Worm (Caenorhabditis elegans) whole organism, L4 larva: ENCODE measurements around the gene F07C3.16.

ENCODE experiments used
- D1046.2 ChIP-seq: fragments of 200-800 bp; sonication (Bioruptor generic); IDR thresholded peaks from 2 replicates; pipeline ENCODE4 v1.3.6; 2022; ENCODE audit warnings: missing genetic modification characterization, missing compliant biosample characterization
- F10B5.3 ChIP-seq: sonication (generic microtip); optimal IDR thresholded peaks from 2 replicates; lab custom pipeline; 2016; ENCODE audit warnings: mild to moderate bottlenecking, missing genetic modification characterization, missing compliant biosample characterization
- F26F4.8 ChIP-seq: fragments of 200-800 bp; sonication (Bioruptor generic); conservative IDR thresholded peaks from 2 replicates; pipeline ENCODE4 v1.3.6; 2022; ENCODE audit warnings: missing genetic modification characterization, missing compliant biosample characterization
- T20F7.1 ChIP-seq: fragments of 200-800 bp; sonication (Bioruptor generic); optimal IDR thresholded peaks from 2 replicates; lab custom pipeline; 2018; ENCODE audit warnings: mild to moderate bottlenecking, missing genetic modification characterization, missing compliant biosample characterization
- ZK337.2 ChIP-seq: fragments of 200-800 bp; sonication (Bioruptor generic); IDR thresholded peaks from 2 replicates; pipeline ENCODE4 v1.3.6; 2022; ENCODE audit warnings: missing genetic modification reagents, missing genetic modification characterization, missing compliant biosample characterization
- attf-4 ChIP-seq: sonication (generic microtip); optimal IDR thresholded peaks from 3 replicates; lab custom pipeline; 2017; ENCODE audit warnings: missing biosample characterization, missing genetic modification characterization
- ceh-32 ChIP-seq: sonication (generic microtip); optimal IDR thresholded peaks from 2 replicates; lab custom pipeline; 2016; ENCODE audit warnings: mild to moderate bottlenecking, missing genetic modification characterization, missing compliant biosample characterization; ENCODE audit not compliant: poor library complexity
- ceh-62 ChIP-seq: sonication (generic microtip); optimal IDR thresholded peaks from 2 replicates; lab custom pipeline; 2017; ENCODE audit warnings: missing biosample characterization, missing genetic modification characterization
- ces-1 ChIP-seq: fragments of 150-350 bp; sonication (generic microtip); optimal IDR thresholded peaks from 4 replicates; lab custom pipeline; 2014; ENCODE audit warnings: missing biosample characterization, missing genetic modification reagents, missing genetic modification characterization
- daf-12 ChIP-seq: fragments of 150-350 bp; optimal IDR thresholded peaks from 2 replicates; lab custom pipeline; 2014; ENCODE audit warnings: missing biosample characterization, missing genetic modification reagents, missing genetic modification characterization
- daf-16 ChIP-seq, 3 experiments: sonication (generic microtip); optimal IDR thresholded peaks; 2 replicates each; lab custom pipeline; 2016 to 2017; ENCODE audit warnings: missing genetic modification characterization in 3 of 3, missing genetic modification reagents in 3 of 3, mild to moderate bottlenecking in 2 of 3, missing compliant biosample characterization in 2 of 3, missing biosample characterization in 1 of 3, moderate library complexity in 1 of 3
- dmd-6 ChIP-seq: fragments of 200-800 bp; sonication (Bioruptor generic); IDR thresholded peaks from 2 replicates; pipeline ENCODE4 v1.3.6; 2022; ENCODE audit warnings: missing genetic modification reagents, missing genetic modification characterization, missing compliant biosample characterization
- dmd-8 ChIP-seq: fragments of 200-800 bp; sonication (Bioruptor generic); IDR thresholded peaks from 2 replicates; pipeline ENCODE4 v1.3.6; 2022; ENCODE audit warnings: missing genetic modification characterization, missing compliant biosample characterization
- dpl-1 ChIP-seq: fragments of 150-350 bp; optimal IDR thresholded peaks from 2 replicates; lab custom pipeline; 2014; ENCODE audit warnings: missing biosample characterization, missing genetic modification reagents, missing genetic modification characterization
- dve-1 ChIP-seq: sonication (generic microtip); optimal IDR thresholded peaks from 2 replicates; lab custom pipeline; 2017; ENCODE audit warnings: antibody characterized with exemption, mild to moderate bottlenecking, missing genetic modification characterization, missing compliant biosample characterization; ENCODE audit not compliant: insufficient read depth
- egl-27 ChIP-seq: sonication (generic microtip); optimal IDR thresholded peaks from 3 replicates; lab custom pipeline; 2017; ENCODE audit warnings: missing biosample characterization, missing genetic modification reagents, missing genetic modification characterization
- hif-1 ChIP-seq, 2 experiments: sonication (generic microtip); optimal IDR thresholded peaks; 2 replicates each; lab custom pipeline; 2016 to 2017; ENCODE audit warnings: missing compliant biosample characterization in 2 of 2, missing genetic modification characterization in 2 of 2, missing genetic modification reagents in 2 of 2, missing genotype in 2 of 2, mild to moderate bottlenecking in 1 of 2
- hlh-30 ChIP-seq: sonication (generic microtip); optimal IDR thresholded peaks from 2 replicates; lab custom pipeline; 2017; ENCODE audit warnings: antibody characterized with exemption, mild to moderate bottlenecking, missing genetic modification characterization, missing compliant biosample characterization; ENCODE audit not compliant: insufficient read depth
- hmg-1.1 ChIP-seq: fragments of 200-800 bp; sonication (Bioruptor generic); IDR thresholded peaks from 2 replicates; pipeline ENCODE4 v1.3.6; 2022; ENCODE audit warnings: missing genetic modification reagents, missing genetic modification characterization, missing compliant biosample characterization
- lim-7 ChIP-seq: fragments of 200-800 bp; sonication (Bioruptor generic); IDR thresholded peaks from 2 replicates; pipeline ENCODE4 v1.3.6; 2022; ENCODE audit warnings: missing genetic modification characterization, missing compliant biosample characterization
- lin-15B ChIP-seq: fragments of 150-350 bp; sonication (generic microtip); optimal IDR thresholded peaks from 3 replicates; lab custom pipeline; 2014; ENCODE audit warnings: missing biosample characterization, missing genetic modification characterization
- lin-29 ChIP-seq: fragments of 200-800 bp; sonication (Bioruptor generic); IDR thresholded peaks from 2 replicates; pipeline ENCODE4 v1.3.6; 2022; ENCODE audit warnings: missing genetic modification reagents, missing genetic modification characterization, missing compliant biosample characterization
- mep-1 ChIP-seq: fragments of 150-350 bp; sonication (generic microtip); optimal IDR thresholded peaks from 3 replicates; lab custom pipeline; 2014; ENCODE audit warnings: missing biosample characterization, missing genetic modification characterization
- mes-2 ChIP-seq: sonication (generic microtip); optimal IDR thresholded peaks from 2 replicates; lab custom pipeline; 2016; ENCODE audit warnings: missing genotype, mild to moderate bottlenecking, missing genetic modification characterization, missing compliant biosample characterization; ENCODE audit not compliant: poor library complexity, severe bottlenecking
- nhr-11 ChIP-seq: fragments of 150-350 bp; optimal IDR thresholded peaks from 2 replicates; lab custom pipeline; 2014; ENCODE audit warnings: missing biosample characterization, missing genetic modification characterization
- nhr-25 ChIP-seq: sonication (generic microtip); optimal IDR thresholded peaks from 2 replicates; lab custom pipeline; 2017; ENCODE audit warnings: missing genetic modification characterization, mild to moderate bottlenecking, missing compliant biosample characterization, antibody characterized with exemption, moderate library complexity, borderline replicate concordance; ENCODE audit not compliant: insufficient read depth
- nhr-28 ChIP-seq: fragments of 150-350 bp; optimal IDR thresholded peaks from 2 replicates; lab custom pipeline; 2014; ENCODE audit warnings: missing biosample characterization, missing genetic modification characterization
- nhr-77 ChIP-seq: fragments of 150-350 bp; optimal IDR thresholded peaks from 2 replicates; lab custom pipeline; 2014; ENCODE audit warnings: missing biosample characterization, missing genetic modification characterization
- pha-4 ChIP-seq, 2 experiments: fragments of 150-350 bp in 1 of 2; fragments of 200-800 bp in 1 of 2; sonication (Bioruptor generic) in 1 of 2; IDR thresholded peaks in 1 of 2; optimal IDR thresholded peaks in 1 of 2; 2 replicates each; pipeline versions ENCODE4 v1.3.6 to Lab custom; 2014 to 2022; ENCODE audit warnings: missing genetic modification characterization in 2 of 2, missing genetic modification reagents in 2 of 2, missing biosample characterization in 1 of 2, missing compliant biosample characterization in 1 of 2
- pqm-1 ChIP-seq: sonication (generic microtip); optimal IDR thresholded peaks from 2 replicates; lab custom pipeline; 2017; ENCODE audit warnings: missing biosample characterization, missing genetic modification characterization
- rbr-2 ChIP-seq: sonication (generic microtip); optimal IDR thresholded peaks from 2 replicates; lab custom pipeline; 2016; ENCODE audit warnings: missing genotype, missing genetic modification characterization, missing compliant biosample characterization
- set-16 ChIP-seq: fragments of 200-800 bp; sonication (Bioruptor generic); IDR thresholded peaks from 2 replicates; pipeline ENCODE4 v1.3.6; 2022; ENCODE audit warnings: missing genetic modification reagents, missing genetic modification characterization, missing compliant biosample characterization
- snpc-4 ChIP-seq: fragments of 150-350 bp; optimal IDR thresholded peaks from 2 replicates; lab custom pipeline; 2014; ENCODE audit warnings: missing biosample characterization, missing genetic modification characterization
- spr-3 ChIP-seq: fragments of 200-800 bp; sonication (Bioruptor generic); optimal IDR thresholded peaks from 2 replicates; lab custom pipeline; 2018; ENCODE audit warnings: mild to moderate bottlenecking, missing genetic modification characterization, missing compliant biosample characterization
- zfp-2 ChIP-seq: sonication (generic microtip); optimal IDR thresholded peaks from 2 replicates; lab custom pipeline; 2016; ENCODE audit warnings: mild to moderate bottlenecking, missing genetic modification characterization, missing compliant biosample characterization
- zfp-3 ChIP-seq: fragments of 200-800 bp; sonication (Bioruptor generic); conservative IDR thresholded peaks from 2 replicates; pipeline ENCODE4 v1.3.6; 2022; ENCODE audit warnings: missing genetic modification reagents, missing genetic modification characterization, missing compliant biosample characterization

Gene F07C3.16

DNA sequence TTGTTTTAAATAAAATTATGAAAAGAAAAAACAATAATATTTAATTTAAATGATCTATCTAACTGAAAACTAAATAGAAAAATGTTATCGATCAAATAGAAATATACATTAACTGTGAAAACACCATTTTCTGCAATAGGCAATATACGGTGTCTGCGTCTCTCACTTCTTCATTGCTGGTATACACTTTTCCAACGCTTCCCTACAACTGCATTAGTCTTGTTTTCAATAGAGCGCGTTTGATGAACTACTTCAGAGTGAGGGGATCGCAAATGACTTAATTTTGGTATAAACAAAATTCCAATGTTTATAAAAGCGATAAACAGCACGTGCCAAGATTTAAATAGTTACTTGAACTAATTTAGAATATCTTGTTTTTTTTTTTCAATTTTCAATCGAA lies 44.9 kb downstream of the F07C3.16 start (continued):
- TF ChIP-seq nhr-25 (tag; lab: Kevin White, UChicago) (peak; percentile 30), lin-29 (no peak), nhr-28 (tag; lab: Kevin White, UChicago) (peak; percentile 93), zfp-3 (GFP tag; lab: Robert Waterston, UW) (no peak), dve-1 (peak; percentile 86), lin-15B (tag; lab: Kevin White, UChicago) (no peak), pha-4 (GFP tag; IDR thresholded peaks at IDR 0.05; lab: Robert Waterston, UW) (no peak), pha-4 (tag; optimal IDR thresholded peaks at IDR 0.05; lab: Kevin White, UChicago) (peak; percentile 64), hmg-1.1 (GFP tag; lab: Robert Waterston, UW) (peak; percentile 72), nhr-11 (peak; percentile 43), egl-27 (tag; lab: Kevin White, UChicago) (no peak), pqm-1 (tag; lab: Kevin White, UChicago) (peak; percentile 72), dmd-6 (GFP tag; lab: Robert Waterston, UW) (0 out of 2 replicates have a peak, but pooled peaks have one; percentile 14), ces-1 (GFP tag; lab: Kevin White, UChicago) (peak; percentile 60), mep-1 (tag; lab: Kevin White, UChicago) (peak; percentile 81), zfp-2 (tag; lab: Kevin White, UChicago) (no peak), dpl-1 (peak; percentile 64), T20F7.1 (GFP tag; lab: Kevin White, UChicago) (peak; percentile 47), attf-4 (tag; lab: Kevin White, UChicago) (no peak), daf-12 (tag; lab: Kevin White, UChicago) (no peak), ZK337.2 (GFP tag; lab: Robert Waterston, UW) (no peak), F10B5.3 (tag; lab: Kevin White, UChicago) (no peak), rbr-2 (tag; lab: Kevin White, UChicago) (peak; percentile 47), hif-1 (tag; optimal IDR thresholded peaks at IDR 0.05; lab: Kevin White, UChicago) (peak in 1 of 2 experiments; percentile 33), spr-3 (no peak), set-16 (GFP tag; lab: Robert Waterston, UW) (no peak), dmd-8 (GFP tag; lab: Robert Waterston, UW) (no peak), F26F4.8 (GFP tag; lab: Robert Waterston, UW) (no peak), nhr-77 (tag; lab: Kevin White, UChicago) (peak; percentile 72), D1046.2 (GFP tag; lab: Robert Waterston, UW) (no peak), hlh-30 (peak; percentile 44), mes-2 (peak; percentile 66)

DNA sequence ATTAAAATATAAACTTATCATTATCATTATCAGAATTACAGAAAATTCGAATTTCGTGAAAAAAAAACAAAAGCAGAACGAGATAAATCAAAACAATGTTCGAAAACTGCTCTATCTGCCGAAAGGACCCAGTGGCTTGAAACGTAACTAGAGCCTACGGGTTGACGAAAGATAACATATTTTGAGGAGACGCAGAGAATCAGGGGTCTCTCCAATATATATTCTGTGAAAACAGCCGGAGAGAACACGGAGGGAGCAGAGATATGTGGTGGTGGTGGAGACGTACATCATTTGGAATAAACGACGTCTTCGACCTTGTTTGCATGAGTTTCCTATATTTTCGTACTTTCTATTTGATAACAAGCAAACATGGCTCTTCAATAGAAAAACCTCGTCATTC lies 48.5 kb downstream of the F07C3.16 start:
- TF ChIP-seq ceh-62 (tag; lab: Kevin White, UChicago) (no peak), daf-16 (GFP tag; optimal IDR thresholded peaks at IDR 0.05; lab: Kevin White, UChicago) (peak in 1 of 2 experiments; percentile 1), daf-16 (tag; optimal IDR thresholded peaks at IDR 0.05; lab: Kevin White, UChicago) (no peak), rbr-2 (tag; lab: Kevin White, UChicago) (peak; percentile 8), lim-7 (GFP tag; lab: Robert Waterston, UW) (no peak), lin-29 (no peak)

DNA sequence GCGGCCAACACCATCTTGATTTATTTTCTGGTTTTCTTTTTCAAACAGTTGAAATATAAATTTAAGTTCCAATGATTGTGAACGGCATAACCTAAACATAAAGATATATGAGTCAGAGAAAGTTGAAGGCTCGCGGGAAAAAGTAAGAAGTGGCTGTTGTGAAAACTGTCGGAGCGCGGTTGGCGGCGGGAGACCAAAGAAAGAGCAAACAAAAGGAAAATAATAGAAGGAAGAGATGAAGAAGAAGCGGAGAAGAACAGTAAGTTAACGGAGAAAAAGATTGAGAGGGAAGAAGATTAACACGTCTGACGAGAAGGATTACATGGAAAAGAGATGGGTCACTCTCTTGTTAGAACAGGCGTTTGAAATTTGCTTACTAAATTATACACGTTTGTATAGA lies 50.0 kb downstream of the F07C3.16 start, which contains the start of gene inx-10:
Gene inx-10, minus strand, starts transcription at position 101 of the 400 bp plus-strand sequence.
- TF ChIP-seq ceh-32 (tag; lab: Kevin White, UChicago) (no peak), snpc-4 (no peak)
